In genomic region chr3R:24667538-24668207, dm6 we compare ENCODE assay signal across 1 fruit fly cellular context.
TF ChIP-seq lines count a peak whose summit lies in the region.

No protein-coding gene starts in this region.

TF ChIP-seq in whole organism, embryonic, 481 proteins besides CTCF, POLR2A, EP300 and RAD21 (continued from another document):
- no peak for TF ChIP-seq CG6765 (GFP tag; optimal IDR thresholded peaks at IDR 0.05; lab: Kevin White, UChicago)
- TF ChIP-seq nmo (GFP tag; optimal IDR thresholded peaks at IDR 0.05; lab: Kevin White, UChicago) = peak; percentile 24
- TF ChIP-seq knrl (GFP tag; IDR thresholded peaks at IDR 0.05; lab: Robert Waterston, UW; ENCODE audit: partially characterized antibody) = no peak
- no peak for TF ChIP-seq MBD-R2 (GFP tag; IDR thresholded peaks at IDR 0.05; lab: Robert Waterston, UW)
- peak; percentile 30; the same call in 1 of the 3 replicates for TF ChIP-seq dysf (GFP tag; IDR thresholded peaks at IDR 0.05; lab: Robert Waterston, UW)
- TF ChIP-seq Ets65A (GFP tag; lab: Kevin White, UChicago) = peak; percentile 89
- TF ChIP-seq CG16815 (GFP tag; optimal IDR thresholded peaks at IDR 0.05; lab: Kevin White, UChicago) = no peak
- no peak for TF ChIP-seq CG1832 (GFP tag; optimal IDR thresholded peaks at IDR 0.05; lab: Kevin White, UChicago)
- peak; percentile 20 for TF ChIP-seq gem (tag; optimal IDR thresholded peaks at IDR 0.05; lab: Kevin White, UChicago)
- TF ChIP-seq CG12071 (GFP tag; optimal IDR thresholded peaks at IDR 0.05; lab: Kevin White, UChicago) = no peak
- no peak for TF ChIP-seq crc (GFP tag; optimal IDR thresholded peaks at IDR 0.05; lab: Kevin White, UChicago)
- TF ChIP-seq cwo (GFP tag; optimal IDR thresholded peaks at IDR 0.05; lab: Kevin White, UChicago) = no peak
- TF ChIP-seq CG10543 (GFP tag; optimal IDR thresholded peaks at IDR 0.05; lab: Kevin White, UChicago) = peak; percentile 10
- no peak for TF ChIP-seq CG4328 (GFP tag; optimal IDR thresholded peaks at IDR 0.05; lab: Kevin White, UChicago)
- TF ChIP-seq CG13424 (tag; optimal IDR thresholded peaks at IDR 0.05; lab: Kevin White, UChicago) = peak; percentile 16
- no peak for TF ChIP-seq CG17328 (GFP tag; IDR thresholded peaks at IDR 0.05; lab: Robert Waterston, UW)
- TF ChIP-seq CG32532 (GFP tag; IDR thresholded peaks at IDR 0.05; lab: Robert Waterston, UW) = peak; percentile 32; the same call in 1 of the 2 replicates
- TF ChIP-seq CG6689 (GFP tag; IDR thresholded peaks at IDR 0.05; lab: Robert Waterston, UW) = no peak
- no peak for TF ChIP-seq p53 (GFP tag; optimal IDR thresholded peaks at IDR 0.05; lab: Kevin White, UChicago)
- TF ChIP-seq CG34224 (GFP tag; IDR thresholded peaks at IDR 0.05; lab: Robert Waterston, UW; ENCODE audit: partially characterized antibody) = peak; percentile 14; the same call in 1 of the 3 replicates
- no peak for TF ChIP-seq usp (GFP tag; optimal IDR thresholded peaks at IDR 0.05; lab: Kevin White, UChicago)
- peak; percentile 24 for TF ChIP-seq CoRest (tag; optimal IDR thresholded peaks at IDR 0.05; lab: Kevin White, UChicago)
- TF ChIP-seq Hr51 (GFP tag; optimal IDR thresholded peaks at IDR 0.05; lab: Kevin White, UChicago) = peak in 1 of 2 experiments; percentile 29
- TF ChIP-seq CG10274 (GFP tag; optimal IDR thresholded peaks at IDR 0.05; lab: Kevin White, UChicago) = no peak
- peak; percentile 32 for TF ChIP-seq CG7839 (tag; optimal IDR thresholded peaks at IDR 0.05; lab: Kevin White, UChicago)
- TF ChIP-seq Rfx (GFP tag; IDR thresholded peaks at IDR 0.05; lab: Robert Waterston, UW) = peak; percentile 38; the same call in 1 of the 2 replicates
- no peak for TF ChIP-seq yki (optimal IDR thresholded peaks at IDR 0.05; lab: Kevin White, UChicago)
- TF ChIP-seq inv (GFP tag; IDR thresholded peaks at IDR 0.05; lab: Robert Waterston, UW; ENCODE audit: partially characterized antibody) = no peak
- TF ChIP-seq Nf-YC (tag; optimal IDR thresholded peaks at IDR 0.05; lab: Kevin White, UChicago) = peak; percentile 35
- 0 out of 3 replicates have a peak, but pooled peaks have one; percentile 13 for TF ChIP-seq row (GFP tag; IDR thresholded peaks at IDR 0.05; lab: Robert Waterston, UW)
- TF ChIP-seq sug (tag; optimal IDR thresholded peaks at IDR 0.05; lab: Kevin White, UChicago) = peak; percentile 14
- peak; percentile 31 to 57 for TF ChIP-seq Trl (optimal IDR thresholded peaks at IDR 0.05; lab: Kevin White, UChicago)
- no peak for TF ChIP-seq Trl (GFP tag; optimal IDR thresholded peaks at IDR 0.05; lab: Kevin White, UChicago)
- no peak for TF ChIP-seq chm (GFP tag; IDR thresholded peaks at IDR 0.05; lab: Robert Waterston, UW)
- TF ChIP-seq dpn (GFP tag; optimal IDR thresholded peaks at IDR 0.05; lab: Kevin White, UChicago) = peak in 1 of 2 experiments; percentile 17
- TF ChIP-seq CG11085 (GFP tag; IDR thresholded peaks at IDR 0.05; lab: Robert Waterston, UW) = no peak
- 0 out of 3 replicates have a peak, but pooled peaks have one; percentile 33 for TF ChIP-seq ci (GFP tag; IDR thresholded peaks at IDR 0.05; lab: Robert Waterston, UW)
